Worm (Caenorhabditis elegans) whole organism, L2 larva: Measurements from ENCODE around the gene str-222.

Experiments used
- lin-39 ChIP-seq: fragments of 150-350 bp; optimal IDR thresholded peaks from 2 replicates; lab custom pipeline; 2014; ENCODE audit warnings: missing biosample characterization, missing genetic modification reagents, missing genetic modification characterization
- nhr-237 ChIP-seq: fragments of 150-350 bp; optimal IDR thresholded peaks from 2 replicates; lab custom pipeline; 2014; ENCODE audit warnings: missing biosample characterization, missing genetic modification characterization

- no peak for TF ChIP-seq lin-39
- TF ChIP-seq nhr-237 (tag; lab: Kevin White, UChicago): no peak
Measured at ce11 chrV:1586906-1587305, 49.1 kb upstream of the str-222 start, which contains the start of gene F16B4.6.
